Worm (Caenorhabditis elegans) whole organism, midembryonic: ENCODE data around the gene nhr-93.

Source experiments
- T22C8.4 ChIP-seq: fragments of 200-800 bp; sonication (Bioruptor generic); IDR thresholded peaks from 2 replicates; pipeline ENCODE4 v1.3.6; 2022; ENCODE audit warnings: missing genetic modification characterization, missing compliant biosample characterization
- cog-1 ChIP-seq: sonication (generic microtip); optimal IDR thresholded peaks from 2 replicates; lab custom pipeline; 2016; ENCODE audit warnings: missing genetic modification characterization, missing compliant biosample characterization
- flt-1 ChIP-seq: fragments of 200-800 bp; sonication (Bioruptor generic); IDR thresholded peaks from 2 replicates; pipeline ENCODE4 v1.3.6; 2022; ENCODE audit warnings: missing genetic modification characterization, missing compliant biosample characterization
- klf-2 ChIP-seq: fragments of 200-800 bp; sonication (Bioruptor generic); conservative IDR thresholded peaks from 2 replicates; pipeline ENCODE4 v1.3.6; 2022; ENCODE audit warnings: missing genetic modification reagents, missing genetic modification characterization, missing compliant biosample characterization
- med-1 ChIP-seq: sonication (generic microtip); optimal IDR thresholded peaks from 2 replicates; lab custom pipeline; 2017; ENCODE audit warnings: missing genetic modification characterization, mild to moderate bottlenecking, missing compliant biosample characterization, antibody characterized with exemption, missing genetic modification reagents; ENCODE audit not compliant: insufficient read depth
- ref-1 ChIP-seq: fragments of 200-800 bp; sonication (Bioruptor generic); conservative IDR thresholded peaks from 2 replicates; pipeline ENCODE4 v1.3.6; 2022; ENCODE audit warnings: missing genetic modification reagents, missing genetic modification characterization, missing compliant biosample characterization
- tab-1 ChIP-seq: fragments of 200-800 bp; sonication (Bioruptor generic); IDR thresholded peaks from 2 replicates; pipeline ENCODE4 v1.3.6; 2022; ENCODE audit warnings: missing genetic modification characterization, missing compliant biosample characterization
- ztf-23 ChIP-seq: fragments of 200-800 bp; sonication (Bioruptor generic); IDR thresholded peaks from 2 replicates; pipeline ENCODE4 v1.3.6; 2022; ENCODE audit warnings: missing genetic modification reagents, missing genetic modification characterization, missing compliant biosample characterization
- ztf-29 ChIP-seq: fragments of 200-800 bp; sonication (Bioruptor generic); IDR thresholded peaks from 2 replicates; pipeline ENCODE4 v1.3.6; 2022; ENCODE audit warnings: missing genetic modification reagents, missing genetic modification characterization, missing compliant biosample characterization

Gene nhr-93

DNA sequence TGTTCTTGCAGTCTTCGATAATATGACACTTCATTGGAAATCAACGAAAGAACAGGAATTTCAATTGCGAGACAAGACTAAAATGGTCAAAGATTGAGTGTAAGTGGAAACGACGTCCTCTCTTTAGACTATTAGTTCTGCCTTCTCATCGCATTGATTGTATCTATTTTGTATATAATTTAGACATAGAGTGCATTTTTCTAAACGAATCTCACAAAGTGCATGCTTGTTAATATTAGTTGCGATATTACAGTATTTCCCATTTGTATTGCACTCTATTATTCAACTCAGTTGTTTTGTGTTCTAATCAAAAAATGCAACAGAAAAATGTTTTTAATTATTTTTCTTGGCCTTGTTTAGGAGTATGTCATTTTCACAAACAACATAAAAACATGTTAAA is at the start of gene nhr-93:
Gene nhr-93, minus strand, starts transcription at position 101 of the 400 bp plus-strand sequence.
- TF ChIP-seq tab-1 (GFP tag; lab: Robert Waterston, UW) (no peak), ztf-29 (GFP tag; lab: Robert Waterston, UW) (no peak), ref-1 (GFP tag; lab: Robert Waterston, UW) (no peak), T22C8.4 (no peak), flt-1 (GFP tag; lab: Robert Waterston, UW) (no peak), ztf-23 (no peak), klf-2 (no peak), cog-1 (tag; lab: Kevin White, UChicago) (no peak), med-1 (no peak)

DNA sequence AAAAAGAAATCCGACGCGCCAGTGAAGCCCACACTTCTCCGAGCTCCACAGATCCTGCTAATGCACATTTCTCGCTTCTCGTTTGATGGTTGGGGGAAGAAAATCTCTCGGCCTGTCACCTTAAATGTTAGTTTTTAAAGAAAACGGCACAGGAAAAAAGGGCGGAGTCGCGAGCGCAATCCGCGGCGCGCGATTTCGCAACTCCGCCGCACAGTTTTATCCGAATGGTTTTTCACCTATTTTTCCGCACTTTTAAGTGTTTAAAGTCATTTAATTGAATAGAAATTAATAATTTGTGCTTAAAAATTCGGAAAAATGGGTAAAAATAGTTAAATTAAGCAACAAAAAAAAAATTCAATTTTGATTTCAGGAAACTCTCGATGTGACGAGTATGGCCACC is 49.4 kb upstream of the nhr-93 start:
- peak; percentile 76 for TF ChIP-seq ztf-23
- 0 out of 2 replicates have a peak, but pooled peaks have one; percentile 57 for TF ChIP-seq klf-2
- no peak for TF ChIP-seq ref-1 (GFP tag; lab: Robert Waterston, UW)
- no peak for TF ChIP-seq cog-1 (tag; lab: Kevin White, UChicago)
- peak; percentile 66 for TF ChIP-seq med-1
- TF ChIP-seq ztf-29 (GFP tag; lab: Robert Waterston, UW): peak; percentile 49; the same call in 1 of the 2 replicates
- 0 out of 2 replicates have a peak, but pooled peaks have one; percentile 15 for TF ChIP-seq T22C8.4
- TF ChIP-seq flt-1 (GFP tag; lab: Robert Waterston, UW): peak; percentile 74
- TF ChIP-seq tab-1 (GFP tag; lab: Robert Waterston, UW): peak; percentile 81; the same call in 1 of the 2 replicates

ce11 chrV:3586014-3586689 is 47.9 kb upstream of the nhr-93 start, which contains the start of the genes rpl-11.1 and T22F3.2:
TSS of gene rpl-11.1 (minus strand) at chrV:3586064.
TSS of gene T22F3.2 (plus strand) at chrV:3586639.
- TF ChIP-seq klf-2: no peak
- TF ChIP-seq ref-1 (GFP tag; lab: Robert Waterston, UW): no peak
- no peak for TF ChIP-seq tab-1 (GFP tag; lab: Robert Waterston, UW)
- no peak for TF ChIP-seq ztf-29 (GFP tag; lab: Robert Waterston, UW)
- TF ChIP-seq med-1: no peak
- no peak for TF ChIP-seq ztf-23
- TF ChIP-seq T22C8.4: no peak
- no peak for TF ChIP-seq cog-1 (tag; lab: Kevin White, UChicago)
- TF ChIP-seq flt-1 (GFP tag; lab: Robert Waterston, UW): no peak

ce11 chrV:3585011-3585410 is 46.8 kb upstream of the nhr-93 start:
- TF ChIP-seq ref-1 (GFP tag; lab: Robert Waterston, UW): no peak
- no peak for TF ChIP-seq T22C8.4
- TF ChIP-seq ztf-23: no peak
- TF ChIP-seq klf-2: no peak
- TF ChIP-seq flt-1 (GFP tag; lab: Robert Waterston, UW): no peak

- TF ChIP-seq cog-1 (tag; lab: Kevin White, UChicago) (no peak), ztf-29 (GFP tag; lab: Robert Waterston, UW) (no peak), tab-1 (GFP tag; lab: Robert Waterston, UW) (no peak)
Observed at ce11 chrV:3583622-3584021, 45.4 kb upstream of the nhr-93 start.

DNA sequence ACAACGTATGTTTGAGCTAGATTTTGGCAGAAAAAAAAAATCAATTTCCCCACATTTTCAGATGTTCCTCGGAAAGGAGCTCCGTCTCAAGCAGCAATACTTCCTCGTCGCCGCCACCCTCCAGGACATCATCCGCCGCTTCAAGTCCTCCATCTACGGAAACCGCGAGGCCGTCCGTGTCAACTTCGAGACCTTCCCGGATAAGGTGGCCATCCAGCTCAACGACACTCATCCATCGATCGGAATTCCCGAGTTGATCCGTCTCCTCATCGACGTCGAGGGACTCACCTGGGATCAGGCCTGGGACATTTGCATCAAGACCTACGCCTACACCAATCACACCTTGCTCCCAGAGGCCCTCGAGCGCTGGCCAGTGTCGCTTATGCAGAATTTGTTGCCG is 44.5 kb upstream of the nhr-93 start:
- TF ChIP-seq T22C8.4 (no peak), ztf-23 (no peak), tab-1 (GFP tag; lab: Robert Waterston, UW) (no peak), ztf-29 (GFP tag; lab: Robert Waterston, UW) (no peak), ref-1 (GFP tag; lab: Robert Waterston, UW) (no peak), cog-1 (tag; lab: Kevin White, UChicago) (no peak), med-1 (no peak), klf-2 (no peak), flt-1 (GFP tag; lab: Robert Waterston, UW) (no peak)

DNA sequence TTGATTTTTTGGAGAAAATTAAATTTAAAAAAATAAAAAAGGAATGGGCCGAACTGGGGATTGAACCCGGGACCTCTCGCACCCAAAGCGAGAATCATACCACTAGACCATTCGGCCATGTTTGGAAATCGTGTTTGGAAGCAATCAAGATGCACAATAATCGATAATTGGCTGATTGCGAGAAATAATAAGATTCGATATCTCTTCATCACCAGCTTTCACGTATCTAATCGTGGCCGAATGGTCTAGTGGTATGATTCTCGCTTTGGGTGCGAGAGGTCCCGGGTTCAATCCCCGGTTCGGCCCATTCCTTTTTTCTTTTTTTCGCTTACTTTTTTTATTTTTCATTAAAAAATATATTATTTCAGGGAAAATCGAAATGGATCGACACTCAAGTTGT is 43.9 kb upstream of the nhr-93 start:
- TF ChIP-seq klf-2: no peak
- peak; percentile 45 for TF ChIP-seq T22C8.4

DNA sequence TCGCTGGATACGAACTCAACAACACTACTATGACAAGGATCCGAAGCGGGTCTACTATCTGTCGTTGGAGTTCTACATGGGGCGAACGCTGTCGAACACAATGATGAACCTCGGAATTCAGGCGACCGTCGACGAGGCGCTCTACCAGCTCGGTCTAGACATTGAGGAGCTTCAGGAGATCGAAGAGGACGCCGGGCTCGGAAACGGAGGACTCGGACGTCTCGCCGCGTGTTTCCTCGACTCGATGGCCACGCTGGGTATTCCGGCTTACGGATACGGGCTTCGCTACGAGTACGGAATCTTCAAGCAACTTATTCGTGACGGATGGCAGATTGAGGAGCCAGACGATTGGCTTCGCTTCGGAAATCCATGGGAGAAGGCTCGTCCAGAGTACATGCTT is 43.4 kb upstream of the nhr-93 start:
- no peak for TF ChIP-seq med-1
- TF ChIP-seq ref-1 (GFP tag; lab: Robert Waterston, UW): no peak
- TF ChIP-seq T22C8.4: no peak
- no peak for TF ChIP-seq klf-2
- TF ChIP-seq tab-1 (GFP tag; lab: Robert Waterston, UW): no peak
- no peak for TF ChIP-seq ztf-23
- TF ChIP-seq flt-1 (GFP tag; lab: Robert Waterston, UW): no peak
- TF ChIP-seq cog-1 (tag; lab: Kevin White, UChicago): no peak
- TF ChIP-seq ztf-29 (GFP tag; lab: Robert Waterston, UW): no peak

- TF ChIP-seq T22C8.4 (no peak), cog-1 (tag; lab: Kevin White, UChicago) (no peak), flt-1 (GFP tag; lab: Robert Waterston, UW) (no peak), ref-1 (GFP tag; lab: Robert Waterston, UW) (no peak), med-1 (no peak)
Observed at ce11 chrV:3581034-3581433, 42.8 kb upstream of the nhr-93 start.

DNA sequence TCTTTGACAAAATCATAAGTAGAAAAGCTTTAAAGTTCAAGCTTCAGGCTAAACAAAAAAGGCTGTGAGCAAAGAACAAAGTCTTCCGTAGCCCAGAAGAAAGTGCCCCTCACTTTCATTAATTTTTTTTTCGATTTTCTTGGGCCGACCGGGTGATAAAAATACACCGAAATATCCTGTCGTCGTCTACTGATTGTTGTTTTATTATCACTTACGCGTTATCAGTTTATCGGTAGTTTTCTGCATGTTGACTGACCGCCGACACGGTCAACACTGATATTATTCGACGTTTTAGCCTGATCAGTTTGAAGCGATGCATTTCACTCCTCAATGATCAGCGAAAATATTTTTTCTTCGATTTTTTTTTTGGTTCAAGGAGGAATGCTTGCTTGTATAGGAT is 42.2 kb upstream of the nhr-93 start:
- TF ChIP-seq ref-1 (GFP tag; lab: Robert Waterston, UW) (no peak), flt-1 (GFP tag; lab: Robert Waterston, UW) (no peak), ztf-29 (GFP tag; lab: Robert Waterston, UW) (no peak)

DNA sequence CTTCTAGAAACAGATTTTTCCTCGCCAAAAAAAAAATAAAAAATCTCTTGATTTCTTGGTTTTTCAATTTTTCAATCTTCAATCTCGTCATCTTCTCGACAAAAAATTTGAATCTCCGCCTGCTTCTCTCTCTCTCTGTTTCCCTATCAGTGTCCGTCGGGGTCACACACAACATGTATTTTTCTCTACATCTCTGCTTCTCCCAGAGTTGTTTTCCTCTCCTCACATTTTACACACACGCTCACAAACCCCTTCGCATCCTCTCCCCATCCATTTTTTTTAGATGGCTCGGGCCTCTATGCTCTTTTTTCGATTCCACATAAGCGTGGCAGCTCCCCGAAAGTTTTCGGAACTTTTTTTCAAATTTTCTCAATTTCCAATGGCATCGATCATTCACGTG is 41.6 kb upstream of the nhr-93 start:
- TF ChIP-seq ztf-23 (no peak), med-1 (no peak), flt-1 (GFP tag; lab: Robert Waterston, UW) (no peak), klf-2 (no peak), ztf-29 (GFP tag; lab: Robert Waterston, UW) (no peak), tab-1 (GFP tag; lab: Robert Waterston, UW) (no peak), cog-1 (tag; lab: Kevin White, UChicago) (no peak), T22C8.4 (no peak), ref-1 (GFP tag; lab: Robert Waterston, UW) (no peak)
